Fruit fly (Drosophila melanogaster) whole organism: Measurements from ENCODE around the gene His3.3B.
A peak's percentile ranks its signal among the peaks of the same experiment; 100 is the strongest.

Experiments
- CG8478 ChIP-seq: fragments of >200 bp; optimal IDR thresholded peaks from 2 replicates; lab custom pipeline; 2018; ENCODE audit warnings: inconsistent platforms
- Dll ChIP-seq: fragments of >200 bp; optimal IDR thresholded peaks from 2 replicates; lab custom pipeline; 2017
- EcR ChIP-seq, 2 experiments: fragments of >200 bp; optimal IDR thresholded peaks; 2 replicates each; lab custom pipeline; 2017; ENCODE audit warnings: missing biosample characterization in 2 of 2, missing genetic modification characterization in 2 of 2, missing genetic modification reagents in 2 of 2
- pan ChIP-seq: fragments of >200 bp; optimal IDR thresholded peaks from 2 replicates; lab custom pipeline; 2017
- psq ChIP-seq: fragments of >200 bp; optimal IDR thresholded peaks from 2 replicates; lab custom pipeline; 2017
- usp ChIP-seq: fragments of >200 bp; optimal IDR thresholded peaks from 2 replicates; lab custom pipeline; 2017; ENCODE audit warnings: missing biosample characterization, missing genetic modification characterization, mixed read lengths

Gene His3.3B

DNA sequence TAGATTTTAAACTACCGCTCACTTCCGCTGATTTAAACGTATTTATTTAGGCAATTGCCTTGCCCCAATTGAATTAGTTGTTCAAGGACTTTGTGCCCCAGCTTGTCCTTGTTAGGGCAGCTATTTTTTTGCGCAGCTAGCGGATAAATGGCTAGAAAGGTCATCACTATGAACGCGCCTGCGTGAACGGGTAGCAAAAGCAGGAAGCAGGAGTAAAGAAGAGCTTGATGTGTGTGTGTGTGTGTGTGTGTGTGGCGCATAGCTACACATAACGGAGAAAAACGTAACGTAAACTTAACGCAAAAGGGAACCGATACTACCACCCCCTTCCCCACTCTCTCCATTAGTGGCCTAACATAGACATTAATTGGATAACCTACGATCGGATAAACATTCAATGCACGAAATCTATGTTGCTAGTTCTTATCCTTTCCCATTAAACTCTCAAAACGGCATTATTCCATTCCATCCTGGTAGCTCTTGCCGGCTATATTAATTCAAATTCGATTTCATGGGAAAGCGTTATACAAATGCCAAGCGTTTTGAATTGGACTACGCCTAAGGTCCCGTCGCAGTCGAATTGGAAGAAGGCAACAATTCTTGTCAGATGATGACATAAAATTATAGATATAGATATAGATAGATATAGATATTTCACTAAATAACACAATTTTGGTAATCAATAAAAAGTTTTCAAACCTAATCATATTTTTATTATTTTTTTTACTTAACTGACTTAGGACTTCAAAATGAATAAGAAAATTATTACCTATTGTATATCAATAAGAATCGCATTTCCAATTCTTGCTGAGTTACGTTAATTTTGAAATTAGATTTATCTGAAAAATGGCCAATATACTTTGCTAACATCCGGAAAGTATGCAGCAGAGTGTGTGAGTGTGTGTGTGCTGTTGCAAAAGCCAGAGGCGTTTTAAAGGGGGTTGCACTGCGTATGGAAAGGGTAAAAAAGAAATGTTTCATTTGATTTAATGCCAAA, 8.3 kb upstream of the His3.3B start:
- no peak for TF ChIP-seq Dll (lab: Kevin White, UChicago)
- no peak for TF ChIP-seq psq (lab: Kevin White, UChicago)
- no peak for TF ChIP-seq CG8478 (lab: Kevin White, UChicago)
- TF ChIP-seq usp, result no peak
- no peak for TF ChIP-seq EcR (GFP tag; optimal IDR thresholded peaks at IDR 0.05; lab: Kevin White, UChicago)
- TF ChIP-seq pan (lab: Kevin White, UChicago), result no peak

DNA sequence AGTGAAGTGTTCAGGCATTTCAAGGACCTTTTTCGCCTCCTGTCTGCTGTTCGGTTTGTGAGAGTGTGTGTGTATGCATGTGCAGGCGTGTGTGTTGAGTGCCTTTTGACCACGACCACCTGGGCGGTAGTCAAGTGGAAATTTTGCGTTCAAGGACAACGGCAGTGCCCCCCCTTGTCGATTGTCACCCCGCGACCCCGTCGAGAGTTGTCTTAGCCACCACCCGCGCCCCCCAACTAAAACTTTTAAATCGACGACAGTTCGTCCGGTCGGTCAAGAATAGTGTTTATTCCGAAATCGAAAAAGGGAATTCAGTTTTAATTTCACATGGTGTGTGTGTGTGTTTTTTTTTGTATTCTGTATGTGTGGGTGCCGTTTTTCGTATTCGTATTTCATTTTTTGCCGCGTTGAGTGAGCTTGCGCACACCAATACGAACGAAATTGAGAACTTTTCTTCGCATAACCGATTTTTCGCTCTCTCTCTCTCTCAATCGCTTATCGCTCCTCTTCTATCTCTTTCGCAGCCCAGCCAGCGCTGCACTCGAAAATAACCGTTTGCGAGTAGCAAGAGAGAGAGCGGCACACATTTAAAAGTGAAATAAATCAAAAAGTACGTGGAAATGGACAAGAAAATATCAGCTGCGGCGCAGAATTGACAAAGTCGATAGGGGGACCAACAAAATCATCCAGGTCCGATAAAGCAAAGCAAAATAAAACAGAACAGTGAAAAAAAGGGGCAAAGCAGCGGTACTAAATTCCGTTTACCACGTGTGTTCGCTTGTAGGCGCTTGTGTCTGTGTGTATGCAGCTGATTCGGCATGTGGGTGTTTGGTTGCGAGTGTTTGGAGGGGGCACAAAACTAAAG, 7.4 kb upstream of the His3.3B start:
- TF ChIP-seq CG8478 (lab: Kevin White, UChicago), result peak; percentile 12
- no peak for TF ChIP-seq psq (lab: Kevin White, UChicago)

DNA sequence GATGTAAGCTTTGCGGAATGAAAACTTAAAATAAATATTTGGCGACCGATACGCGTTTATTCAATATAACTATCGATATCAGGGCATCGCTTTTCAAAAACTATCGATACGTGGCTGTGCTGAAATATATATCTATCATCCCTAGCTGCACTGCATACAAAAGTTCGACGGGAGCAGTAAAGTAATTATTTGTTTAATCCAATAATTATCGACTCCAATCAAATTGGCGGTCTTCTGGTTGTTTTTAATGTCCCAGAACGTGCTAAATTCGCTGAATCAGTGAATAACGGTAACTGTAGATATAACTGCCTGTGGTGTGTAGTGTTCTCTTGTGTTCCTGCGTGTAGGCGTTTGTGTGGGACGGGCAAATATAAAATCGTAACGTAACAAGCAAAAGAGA, 6.6 kb upstream of the His3.3B start, which contains the start of gene mei-P26:
Gene mei-P26, plus strand, starts transcription at position 146 of the 400 bp plus-strand sequence.
- TF ChIP-seq CG8478 (lab: Kevin White, UChicago) (no peak), EcR (GFP tag; optimal IDR thresholded peaks at IDR 0.05; lab: Kevin White, UChicago) (no peak), pan (lab: Kevin White, UChicago) (no peak), Dll (lab: Kevin White, UChicago) (no peak), psq (lab: Kevin White, UChicago) (no peak), usp (no peak)

DNA sequence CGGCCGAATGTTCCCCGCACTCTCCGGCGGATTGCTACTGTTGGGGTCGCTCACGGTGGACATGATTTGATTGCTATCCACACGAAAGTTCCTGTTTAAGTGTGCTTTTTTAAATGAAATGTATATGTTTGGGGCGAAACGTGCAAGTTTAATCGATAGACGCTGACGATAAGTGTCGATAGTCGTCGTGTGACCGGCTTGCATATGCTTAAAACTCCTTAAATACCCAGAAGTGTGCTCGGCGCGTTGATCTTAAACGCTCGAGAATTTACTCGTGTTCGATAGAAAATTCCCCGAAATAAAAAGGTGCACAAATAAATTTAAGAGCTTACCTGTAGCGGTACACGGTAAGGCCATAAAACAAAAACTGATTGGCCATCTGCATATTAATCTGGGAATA, 5.4 kb upstream of the His3.3B start, which contains the start of the genes Zpr1 and CG44532:
Gene Zpr1, minus strand, starts transcription at position 179 of the 400 bp plus-strand sequence.
Gene CG44532, plus strand, starts transcription at position 181 of the 400 bp plus-strand sequence.
- TF ChIP-seq CG8478 (lab: Kevin White, UChicago) (no peak), pan (lab: Kevin White, UChicago) (no peak), Dll (lab: Kevin White, UChicago) (no peak), usp (no peak), psq (lab: Kevin White, UChicago) (no peak), EcR (GFP tag; optimal IDR thresholded peaks at IDR 0.05; lab: Kevin White, UChicago) (no peak)

DNA sequence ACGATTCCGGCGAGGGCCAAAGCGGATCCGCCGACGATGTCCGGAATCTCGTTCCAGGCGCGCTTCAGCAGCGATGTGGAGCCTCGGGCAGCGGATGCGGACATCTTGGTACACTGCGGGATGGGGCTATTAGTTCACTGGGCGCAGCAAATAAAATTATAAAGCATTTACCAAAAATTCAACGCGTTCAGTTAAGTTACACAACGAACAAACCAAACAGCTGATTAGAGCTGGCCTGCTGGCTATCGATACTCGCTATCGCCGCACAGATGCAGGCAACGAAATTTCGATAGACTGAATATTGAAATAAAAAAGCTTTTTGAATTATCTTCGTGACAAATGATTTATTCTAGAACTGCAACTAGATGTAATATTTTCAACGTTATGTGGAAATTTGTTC, 3.3 kb upstream of the His3.3B start, which contains the start of gene NdufA3:
Gene NdufA3, minus strand, starts transcription at position 317 of the 400 bp plus-strand sequence.
- TF ChIP-seq CG8478 (lab: Kevin White, UChicago) (no peak), usp (no peak), pan (lab: Kevin White, UChicago) (no peak), psq (lab: Kevin White, UChicago) (no peak), EcR (GFP tag; optimal IDR thresholded peaks at IDR 0.05; lab: Kevin White, UChicago) (no peak), Dll (lab: Kevin White, UChicago) (no peak)

DNA sequence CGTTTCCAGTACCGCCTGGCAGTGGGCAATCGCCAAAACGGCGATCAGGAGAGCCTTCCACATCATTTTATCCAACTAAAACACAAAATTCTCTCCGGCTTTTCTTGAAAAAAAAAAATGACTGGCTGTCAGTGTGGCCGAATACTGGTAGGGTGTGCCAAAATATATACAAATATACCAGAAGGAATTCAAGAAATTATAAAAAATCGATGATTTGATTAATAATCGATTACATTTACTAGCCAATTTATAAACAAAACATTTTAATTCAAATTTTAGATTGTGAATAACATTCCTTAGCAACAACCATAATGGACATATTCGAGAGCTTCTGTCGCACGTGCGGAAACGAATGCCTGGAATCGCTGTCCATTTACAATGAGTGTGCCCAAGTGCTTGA, 1.9 kb upstream of the His3.3B start, which contains the start of the genes Ost48 and Dlip1:
Gene Ost48, minus strand, starts transcription at position 150 of the 400 bp plus-strand sequence.
Gene Dlip1, plus strand, starts transcription at position 257 of the 400 bp plus-strand sequence.
- TF ChIP-seq psq (lab: Kevin White, UChicago) (no peak), usp (no peak), CG8478 (lab: Kevin White, UChicago) (no peak), Dll (lab: Kevin White, UChicago) (no peak), EcR (GFP tag; optimal IDR thresholded peaks at IDR 0.05; lab: Kevin White, UChicago) (no peak), pan (lab: Kevin White, UChicago) (no peak)

DNA sequence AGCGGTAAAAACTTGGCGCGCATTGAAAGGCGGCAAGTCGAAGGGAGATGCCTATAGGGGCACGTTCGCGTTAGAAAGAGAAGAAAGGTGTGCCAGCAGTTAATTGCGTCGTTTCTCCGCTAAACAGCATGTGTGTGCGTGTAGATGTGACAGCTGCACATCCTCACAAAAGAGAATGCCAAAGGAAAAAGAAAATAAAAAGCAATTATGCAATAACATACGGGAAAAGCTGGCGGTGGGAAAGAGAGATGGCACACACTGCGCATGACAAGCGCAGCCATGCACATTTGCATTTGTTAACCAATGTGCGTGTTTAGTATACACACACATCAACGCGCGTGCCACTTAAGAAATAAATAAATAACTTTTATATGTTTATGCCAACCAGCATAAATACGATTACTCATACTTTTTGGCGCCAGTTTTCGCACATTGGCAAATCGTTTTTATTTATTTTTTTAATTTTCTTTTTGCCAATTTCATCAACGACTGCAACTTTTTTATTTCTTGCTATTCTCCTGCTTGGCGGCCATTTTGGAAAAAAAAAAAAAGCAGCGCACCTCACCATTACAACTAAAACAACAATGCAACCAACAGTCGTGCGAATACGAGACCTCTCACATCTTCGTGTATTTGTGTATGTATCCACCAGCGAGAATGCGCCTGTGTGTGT, 618 bp downstream of the His3.3B start:
- TF ChIP-seq Dll (lab: Kevin White, UChicago) (peak; percentile 41), psq (lab: Kevin White, UChicago) (no peak), usp (no peak), pan (lab: Kevin White, UChicago) (no peak), EcR (GFP tag; optimal IDR thresholded peaks at IDR 0.05; lab: Kevin White, UChicago) (no peak), CG8478 (lab: Kevin White, UChicago) (peak; percentile 43)

DNA sequence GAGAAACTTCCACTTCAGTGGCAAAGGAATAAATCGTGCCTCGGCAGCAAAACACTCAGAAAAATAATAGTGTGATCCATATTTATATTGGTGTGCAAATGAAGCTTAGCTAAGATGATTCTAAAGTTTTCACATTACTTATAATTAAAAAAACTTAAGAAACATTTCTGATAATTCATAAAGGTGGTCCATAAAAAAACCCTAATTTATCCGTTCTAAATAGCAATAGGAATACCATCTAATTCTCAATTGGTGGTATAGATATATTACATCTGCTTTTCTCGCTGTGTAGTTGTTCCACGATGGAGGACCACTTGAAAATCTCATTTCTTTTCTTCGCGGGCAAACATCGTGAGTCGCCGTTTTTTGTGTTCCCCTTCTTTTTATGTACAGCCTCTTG, 1.3 kb downstream of the His3.3B start:
- TF ChIP-seq psq (lab: Kevin White, UChicago) (no peak), pan (lab: Kevin White, UChicago) (no peak), CG8478 (lab: Kevin White, UChicago) (no peak), EcR (GFP tag; optimal IDR thresholded peaks at IDR 0.05; lab: Kevin White, UChicago) (no peak), Dll (lab: Kevin White, UChicago) (no peak), usp (no peak)

DNA sequence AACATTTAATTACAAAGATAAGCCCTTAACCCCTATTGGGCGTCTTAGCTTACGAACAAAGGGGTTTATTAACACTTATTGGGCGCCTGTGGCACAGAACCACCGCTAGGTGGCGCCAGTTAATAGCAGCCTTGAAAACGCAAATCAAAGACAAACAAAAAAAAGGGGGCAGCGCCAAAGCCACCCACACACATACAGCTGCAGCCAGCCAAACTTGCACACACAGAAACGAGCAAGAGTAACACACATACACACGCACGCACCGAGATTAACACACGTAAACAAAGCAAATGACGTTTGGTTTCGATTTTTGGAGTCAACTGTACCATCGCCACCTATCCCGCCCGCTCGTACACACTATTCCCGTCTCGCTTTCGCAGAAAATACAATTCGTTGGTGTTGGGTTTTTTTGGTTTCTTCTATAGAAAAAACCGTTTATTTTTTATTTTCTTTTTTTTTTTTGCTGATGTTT, 4.3 kb downstream of the His3.3B start:
- TF ChIP-seq psq (lab: Kevin White, UChicago) (no peak), pan (lab: Kevin White, UChicago) (no peak), EcR (GFP tag; optimal IDR thresholded peaks at IDR 0.05; lab: Kevin White, UChicago) (no peak), Dll (lab: Kevin White, UChicago) (no peak), usp (no peak), CG8478 (lab: Kevin White, UChicago) (no peak)

DNA sequence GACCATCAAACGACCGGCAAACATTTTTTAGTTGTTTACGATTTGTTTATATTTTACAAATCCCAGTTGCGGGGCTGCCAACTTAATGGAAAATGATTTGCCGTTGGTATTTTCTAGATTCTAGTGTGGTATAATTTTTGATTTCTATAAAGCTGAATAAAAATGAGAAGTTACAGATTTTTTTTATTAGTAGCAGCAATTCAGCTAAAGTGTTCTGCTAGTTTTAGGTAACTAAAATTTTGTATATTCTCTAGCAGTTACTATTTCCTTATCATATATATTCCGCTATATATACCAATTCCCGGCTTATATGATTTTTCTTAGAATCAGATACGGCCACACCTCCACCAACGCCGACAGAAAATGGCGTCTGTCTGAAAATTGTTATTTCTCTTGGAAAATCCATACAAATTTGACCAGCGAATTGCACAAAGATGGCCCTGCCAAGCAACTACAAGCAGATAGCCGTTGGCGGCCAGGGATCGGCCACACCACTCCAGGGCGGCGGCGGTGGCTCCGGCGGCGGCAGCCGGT, 7.4 kb downstream of the His3.3B start, which contains the start of the genes fh and Bap111:
Gene fh, minus strand, starts transcription at position 83 of the 534 bp plus-strand sequence.
Gene Bap111, plus strand, starts transcription at position 321 of the 534 bp plus-strand sequence.
- TF ChIP-seq CG8478 (lab: Kevin White, UChicago) (no peak), EcR (GFP tag; optimal IDR thresholded peaks at IDR 0.05; lab: Kevin White, UChicago) (no peak), psq (lab: Kevin White, UChicago) (no peak), usp (no peak), Dll (lab: Kevin White, UChicago) (no peak), pan (lab: Kevin White, UChicago) (no peak)
